Fruit fly (Drosophila melanogaster) S2 (cell line): Measurements from ENCODE around the gene Lgr4.

ENCODE experiments used
- CG8478 ChIP-seq: fragments of >200 bp; optimal IDR thresholded peaks from 2 replicates; lab custom pipeline; 2018
- CTCF ChIP-seq, 2 experiments: fragments of >200 bp; optimal IDR thresholded peaks; 2 replicates each; lab custom pipeline; 2018

dm6 chrX:13136939-13137697, 51.8 kb downstream of the Lgr4 start:
- TF ChIP-seq CG8478 (lab: Kevin White, UChicago) (no peak), CTCF (optimal IDR thresholded peaks at IDR 0.05; lab: Kevin White, UChicago) (no peak)
